Worm (Caenorhabditis elegans) whole organism, mixed stage, embryonic: Measurements from ENCODE around the gene ubh-1.

Experiments used
- M03D4.4 ChIP-seq: sonication (generic microtip); optimal IDR thresholded peaks from 2 replicates; lab custom pipeline; 2017; ENCODE audit warnings: mild to moderate bottlenecking, missing genetic modification characterization, missing compliant biosample characterization
- bed-3 ChIP-seq: fragments of 200-800 bp; sonication (Bioruptor generic); optimal IDR thresholded peaks from 3 replicates; lab custom pipeline; 2018; ENCODE audit warnings: mild to moderate bottlenecking, missing genetic modification characterization, moderate library complexity, missing compliant biosample characterization
- blmp-1 ChIP-seq: fragments of 150-350 bp; optimal IDR thresholded peaks from 2 replicates; lab custom pipeline; 2014; ENCODE audit warnings: missing biosample characterization, missing genetic modification characterization
- ceh-39 ChIP-seq: fragments of 150-350 bp; optimal IDR thresholded peaks from 2 replicates; lab custom pipeline; 2014; ENCODE audit warnings: missing biosample characterization, missing genetic modification characterization
- ceh-43 ChIP-seq: fragments of 200-800 bp; sonication (Bioruptor generic); optimal IDR thresholded peaks from 2 replicates; lab custom pipeline; 2018; ENCODE audit warnings: mild to moderate bottlenecking, missing genetic modification characterization, moderate library complexity, missing compliant biosample characterization
- ceh-83 ChIP-seq: fragments of 200-800 bp; sonication (Bioruptor generic); optimal IDR thresholded peaks from 2 replicates; lab custom pipeline; 2018; ENCODE audit warnings: mild to moderate bottlenecking, missing genetic modification characterization, missing compliant biosample characterization
- ces-1 ChIP-seq: fragments of 150-350 bp; optimal IDR thresholded peaks from 2 replicates; lab custom pipeline; 2014; ENCODE audit warnings: missing biosample characterization, missing genetic modification reagents, missing genetic modification characterization
- cnd-1 ChIP-seq: fragments of 200-800 bp; sonication (Bioruptor generic); optimal IDR thresholded peaks from 2 replicates; lab custom pipeline; 2018; ENCODE audit warnings: mild to moderate bottlenecking, missing genetic modification characterization, missing compliant biosample characterization
- drap-1 ChIP-seq: fragments of 200-800 bp; sonication (Bioruptor generic); optimal IDR thresholded peaks from 3 replicates; lab custom pipeline; 2018; ENCODE audit warnings: mild to moderate bottlenecking, missing genetic modification characterization, missing compliant biosample characterization
- elt-3 ChIP-seq: fragments of 150-350 bp; optimal IDR thresholded peaks from 2 replicates; lab custom pipeline; 2014; ENCODE audit warnings: missing biosample characterization, missing genetic modification characterization
- flh-1 ChIP-seq: fragments of 200-800 bp; sonication (Bioruptor generic); optimal IDR thresholded peaks from 2 replicates; lab custom pipeline; 2018; ENCODE audit warnings: mild to moderate bottlenecking, missing genetic modification characterization, moderate library complexity, missing compliant biosample characterization
- ham-2 ChIP-seq: fragments of 200-800 bp; sonication (Bioruptor generic); optimal IDR thresholded peaks from 2 replicates; lab custom pipeline; 2018; ENCODE audit warnings: mild to moderate bottlenecking, missing genetic modification characterization, missing compliant biosample characterization
- hlh-1 ChIP-seq: fragments of 150-350 bp; optimal IDR thresholded peaks from 2 replicates; lab custom pipeline; 2014; ENCODE audit warnings: missing biosample characterization, missing genetic modification reagents, missing genetic modification characterization
- lin-32 ChIP-seq: fragments of 200-800 bp; sonication (Bioruptor generic); optimal IDR thresholded peaks from 2 replicates; lab custom pipeline; 2018; ENCODE audit warnings: mild to moderate bottlenecking, missing genetic modification characterization, missing compliant biosample characterization
- lsy-2 ChIP-seq: fragments of 150-350 bp; optimal IDR thresholded peaks from 2 replicates; lab custom pipeline; 2014; ENCODE audit warnings: missing biosample characterization, missing genetic modification characterization
- mab-5 ChIP-seq: fragments of 150-350 bp; optimal IDR thresholded peaks from 2 replicates; lab custom pipeline; 2014; ENCODE audit warnings: missing biosample characterization, missing genetic modification characterization
- mep-1 ChIP-seq: fragments of 150-350 bp; optimal IDR thresholded peaks from 2 replicates; lab custom pipeline; 2017; ENCODE audit warnings: missing biosample characterization, missing genetic modification reagents, missing genetic modification characterization, inconsistent platforms
- mls-2 ChIP-seq: sonication (generic microtip); optimal IDR thresholded peaks from 2 replicates; lab custom pipeline; 2016; ENCODE audit warnings: mild to moderate bottlenecking, missing genetic modification characterization, moderate library complexity, missing compliant biosample characterization
- nhr-12 ChIP-seq: fragments of 150-350 bp; optimal IDR thresholded peaks from 2 replicates; lab custom pipeline; 2014; ENCODE audit warnings: missing biosample characterization, missing genetic modification characterization
- nhr-2 ChIP-seq: fragments of 150-350 bp; optimal IDR thresholded peaks from 2 replicates; lab custom pipeline; 2014; ENCODE audit warnings: missing biosample characterization, missing genetic modification characterization
- nhr-237 ChIP-seq: fragments of 150-350 bp; optimal IDR thresholded peaks from 2 replicates; lab custom pipeline; 2014; ENCODE audit warnings: missing biosample characterization, missing genetic modification characterization
- nhr-76 ChIP-seq: sonication (generic microtip); optimal IDR thresholded peaks from 2 replicates; lab custom pipeline; 2017; ENCODE audit warnings: missing biosample characterization, missing genetic modification characterization
- pha-4 ChIP-seq: fragments of 150-350 bp; optimal IDR thresholded peaks from 2 replicates; lab custom pipeline; 2018; ENCODE audit warnings: missing biosample characterization, missing genetic modification reagents, missing genetic modification characterization
- sem-2 ChIP-seq: fragments of 200-800 bp; sonication (Bioruptor generic); optimal IDR thresholded peaks from 2 replicates; lab custom pipeline; 2018; ENCODE audit warnings: mild to moderate bottlenecking, missing genetic modification characterization, missing compliant biosample characterization
- snpc-4 ChIP-seq: fragments of 150-350 bp; optimal IDR thresholded peaks from 2 replicates; lab custom pipeline; 2014; ENCODE audit warnings: missing biosample characterization, missing genetic modification characterization
- sptf-1 ChIP-seq: sonication (generic microtip); optimal IDR thresholded peaks from 2 replicates; lab custom pipeline; 2017; ENCODE audit warnings: mild to moderate bottlenecking, missing genetic modification characterization, moderate library complexity, missing compliant biosample characterization
- tbx-8 ChIP-seq: fragments of 200-800 bp; sonication (Bioruptor generic); optimal IDR thresholded peaks from 2 replicates; lab custom pipeline; 2018; ENCODE audit warnings: mild to moderate bottlenecking, missing genetic modification characterization, moderate library complexity, missing compliant biosample characterization
- unc-120 ChIP-seq: sonication (generic microtip); optimal IDR thresholded peaks from 2 replicates; lab custom pipeline; 2017; ENCODE audit warnings: missing genetic modification characterization, missing compliant biosample characterization; ENCODE audit not compliant: poor library complexity, severe bottlenecking
- unc-39 ChIP-seq: fragments of 150-350 bp; optimal IDR thresholded peaks from 2 replicates; lab custom pipeline; 2014; ENCODE audit warnings: missing biosample characterization, missing genetic modification characterization
- unc-62 ChIP-seq: fragments of 150-350 bp; optimal IDR thresholded peaks from 2 replicates; lab custom pipeline; 2014; ENCODE audit warnings: missing biosample characterization, missing genetic modification reagents, missing genetic modification characterization
- zip-8 ChIP-seq: fragments of 150-350 bp; optimal IDR thresholded peaks from 2 replicates; lab custom pipeline; 2014; ENCODE audit warnings: missing biosample characterization, missing genetic modification characterization
- ztf-11 ChIP-seq: fragments of 150-350 bp; optimal IDR thresholded peaks from 2 replicates; lab custom pipeline; 2014; ENCODE audit warnings: missing biosample characterization, missing genetic modification characterization

The ubh-1 gene

ce11 chrV:6546450-6547171 is 35.4 kb upstream of the ubh-1 start, which contains the start of gene dre-1:
Gene dre-1, minus strand, starts transcription at chrV:6546500.
- no peak for TF ChIP-seq nhr-12 (tag; lab: Kevin White, UChicago)

ce11 chrV:6544999-6545398 is 33.8 kb upstream of the ubh-1 start:
- TF ChIP-seq unc-120 (no peak), mep-1 (no peak), nhr-2 (tag; lab: Kevin White, UChicago) (peak; percentile 95), bed-3 (GFP tag; lab: Kevin White, UChicago) (no peak), sptf-1 (tag; lab: Kevin White, UChicago) (no peak), blmp-1 (no peak), flh-1 (no peak)

ce11 chrV:6541875-6542274 is 30.7 kb upstream of the ubh-1 start:
- TF ChIP-seq cnd-1 (tag; lab: Kevin White, UChicago): peak; percentile 48
- no peak for TF ChIP-seq lsy-2 (tag; lab: Kevin White, UChicago)
- TF ChIP-seq mep-1: no peak
- TF ChIP-seq unc-62 (GFP tag; lab: Kevin White, UChicago): no peak
- TF ChIP-seq nhr-2 (tag; lab: Kevin White, UChicago): no peak
- TF ChIP-seq flh-1: no peak
- TF ChIP-seq elt-3 (tag; lab: Kevin White, UChicago): no peak
- peak; percentile 84 for TF ChIP-seq ham-2 (GFP tag; lab: Kevin White, UChicago)
- no peak for TF ChIP-seq M03D4.4 (tag; lab: Kevin White, UChicago)
- TF ChIP-seq sptf-1 (tag; lab: Kevin White, UChicago): no peak
- no peak for TF ChIP-seq nhr-12 (tag; lab: Kevin White, UChicago)
- TF ChIP-seq sem-2 (GFP tag; lab: Kevin White, UChicago): no peak
- no peak for TF ChIP-seq ces-1 (GFP tag; lab: Kevin White, UChicago)
- TF ChIP-seq zip-8 (tag; lab: Kevin White, UChicago): no peak
- no peak for TF ChIP-seq hlh-1 (tag; lab: Kevin White, UChicago)
- no peak for TF ChIP-seq tbx-8 (GFP tag; lab: Kevin White, UChicago)
- peak; percentile 2 for TF ChIP-seq unc-120
- TF ChIP-seq snpc-4: no peak
- no peak for TF ChIP-seq blmp-1

ce11 chrV:6538323-6538722 is 27.1 kb upstream of the ubh-1 start:
- TF ChIP-seq nhr-76 (tag; lab: Kevin White, UChicago): no peak
- no peak for TF ChIP-seq elt-3 (tag; lab: Kevin White, UChicago)
- no peak for TF ChIP-seq mab-5 (tag; lab: Kevin White, UChicago)
- no peak for TF ChIP-seq pha-4 (tag; lab: Kevin White, UChicago)
- TF ChIP-seq nhr-237: no peak
- no peak for TF ChIP-seq mls-2 (tag; lab: Kevin White, UChicago)
- TF ChIP-seq unc-120: peak; percentile 12
- no peak for TF ChIP-seq hlh-1 (tag; lab: Kevin White, UChicago)
- TF ChIP-seq sptf-1 (tag; lab: Kevin White, UChicago): peak; percentile 44

- TF ChIP-seq ceh-43: no peak
- no peak for TF ChIP-seq nhr-237
- TF ChIP-seq ceh-83 (GFP tag; lab: Kevin White, UChicago): no peak
- no peak for TF ChIP-seq cnd-1 (tag; lab: Kevin White, UChicago)
- no peak for TF ChIP-seq hlh-1 (tag; lab: Kevin White, UChicago)
- no peak for TF ChIP-seq unc-120
- TF ChIP-seq unc-62 (GFP tag; lab: Kevin White, UChicago): no peak
- no peak for TF ChIP-seq ztf-11 (tag; lab: Kevin White, UChicago)
- TF ChIP-seq blmp-1: no peak
- TF ChIP-seq mep-1: no peak
- TF ChIP-seq elt-3 (tag; lab: Kevin White, UChicago): no peak
- TF ChIP-seq mab-5 (tag; lab: Kevin White, UChicago): no peak
- no peak for TF ChIP-seq unc-39 (tag; lab: Kevin White, UChicago)
- no peak for TF ChIP-seq nhr-2 (tag; lab: Kevin White, UChicago)
- no peak for TF ChIP-seq flh-1
These were observed 21.8 kb upstream of the ubh-1 start, which contains the start of gene hpo-26 for ce11 chrV:6533030-6533429. Gene hpo-26, minus strand, starts transcription at chrV:6533060.

ce11 chrV:6524757-6525156 is 13.5 kb upstream of the ubh-1 start, which contains the start of gene acs-1:
Gene acs-1, plus strand, starts transcription at chrV:6524989.
- TF ChIP-seq ceh-39 (tag; lab: Kevin White, UChicago): no peak
- TF ChIP-seq nhr-12 (tag; lab: Kevin White, UChicago): no peak
- no peak for TF ChIP-seq drap-1 (GFP tag; lab: Kevin White, UChicago)
- TF ChIP-seq blmp-1: no peak
- no peak for TF ChIP-seq mls-2 (tag; lab: Kevin White, UChicago)
- no peak for TF ChIP-seq pha-4 (tag; lab: Kevin White, UChicago)
- no peak for TF ChIP-seq ceh-43
- no peak for TF ChIP-seq unc-62 (GFP tag; lab: Kevin White, UChicago)
- TF ChIP-seq zip-8 (tag; lab: Kevin White, UChicago): no peak
- no peak for TF ChIP-seq M03D4.4 (tag; lab: Kevin White, UChicago)
- TF ChIP-seq lin-32 (GFP tag; lab: Kevin White, UChicago): no peak
- TF ChIP-seq, all 35 proteins: peak for 0
